Worm (Caenorhabditis elegans) whole organism, midembryonic: ENCODE data around the gene F32E10.8.

Experiments
- T22C8.4 ChIP-seq: fragments of 200-800 bp; sonication (Bioruptor generic); IDR thresholded peaks from 2 replicates; pipeline ENCODE4 v1.3.6; 2022; ENCODE audit warnings: missing genetic modification characterization, missing compliant biosample characterization
- cog-1 ChIP-seq: sonication (generic microtip); optimal IDR thresholded peaks from 2 replicates; lab custom pipeline; 2016; ENCODE audit warnings: missing genetic modification characterization, missing compliant biosample characterization
- klf-2 ChIP-seq: fragments of 200-800 bp; sonication (Bioruptor generic); conservative IDR thresholded peaks from 2 replicates; pipeline ENCODE4 v1.3.6; 2022; ENCODE audit warnings: missing genetic modification reagents, missing genetic modification characterization, missing compliant biosample characterization
- ref-1 ChIP-seq: fragments of 200-800 bp; sonication (Bioruptor generic); conservative IDR thresholded peaks from 2 replicates; pipeline ENCODE4 v1.3.6; 2022; ENCODE audit warnings: missing genetic modification reagents, missing genetic modification characterization, missing compliant biosample characterization
- ztf-23 ChIP-seq: fragments of 200-800 bp; sonication (Bioruptor generic); IDR thresholded peaks from 2 replicates; pipeline ENCODE4 v1.3.6; 2022; ENCODE audit warnings: missing genetic modification reagents, missing genetic modification characterization, missing compliant biosample characterization

ce11 chrIV:7573944-7574343 is 6.5 kb downstream of the F32E10.8 start:
- peak; percentile 92 for TF ChIP-seq ref-1 (GFP tag; lab: Robert Waterston, UW)
- peak; percentile 94 for TF ChIP-seq klf-2 (GFP tag; lab: Robert Waterston, UW)
- peak; percentile 96 for TF ChIP-seq ztf-23 (GFP tag; lab: Robert Waterston, UW)
- TF ChIP-seq cog-1 (tag; lab: Kevin White, UChicago), result peak; percentile 89
- TF ChIP-seq T22C8.4 (GFP tag; lab: Robert Waterston, UW), result peak; percentile 94
